Fruit fly (Drosophila melanogaster) whole organism, embryonic: ENCODE data around the gene Capr.

Source experiments
- Bgb ChIP-seq: fragments of 200-800 bp; sonication (Bioruptor generic); IDR thresholded peaks from 2 replicates; pipeline ENCODE4 v1.3.6; 2022; ENCODE audit warnings: missing biosample characterization, missing genetic modification characterization; ENCODE audit not compliant: partially characterized antibody
- CG10321 ChIP-seq: fragments of 200-800 bp; sonication (Bioruptor generic); IDR thresholded peaks from 2 replicates; pipeline ENCODE4 v1.3.6; 2022; ENCODE audit warnings: missing biosample characterization, missing genetic modification characterization
- CG10366 ChIP-seq: fragments of 200-800 bp; sonication (Bioruptor generic); IDR thresholded peaks from 2 replicates; pipeline ENCODE4 v1.3.6; 2022; ENCODE audit warnings: missing biosample characterization, missing genetic modification characterization
- CG12299 ChIP-seq: fragments of 200-800 bp; sonication (Bioruptor generic); optimal IDR thresholded peaks from 2 replicates; lab custom pipeline; 2018; ENCODE audit warnings: missing biosample characterization, mild to moderate bottlenecking, missing genetic modification characterization
- CG12769 ChIP-seq: fragments of 200-800 bp; sonication (Bioruptor generic); optimal IDR thresholded peaks from 2 replicates; lab custom pipeline; 2019; ENCODE audit warnings: missing biosample characterization, mild to moderate bottlenecking, missing genetic modification characterization, moderate library complexity
- CG12942 ChIP-seq: fragments of 200-800 bp; sonication (Bioruptor generic); optimal IDR thresholded peaks from 3 replicates; lab custom pipeline; 2016; ENCODE audit warnings: missing biosample characterization, missing genetic modification characterization
- CG1529 ChIP-seq: fragments of 200-800 bp; sonication (Bioruptor generic); optimal IDR thresholded peaks from 3 replicates; lab custom pipeline; 2018; ENCODE audit warnings: missing biosample characterization, missing genetic modification characterization
- CG17612 ChIP-seq: fragments of 200-800 bp; sonication (Bioruptor generic); IDR thresholded peaks from 2 replicates; pipeline ENCODE4 v1.3.6; 2022; ENCODE audit warnings: missing biosample characterization, missing genetic modification characterization
- CG1792 ChIP-seq: fragments of 200-800 bp; sonication (Bioruptor generic); optimal IDR thresholded peaks from 2 replicates; lab custom pipeline; 2016; ENCODE audit warnings: missing biosample characterization, missing genetic modification characterization
- CG18599 ChIP-seq: fragments of 200-800 bp; sonication (Bioruptor generic); optimal IDR thresholded peaks from 3 replicates; lab custom pipeline; 2017; ENCODE audit warnings: missing biosample characterization, missing genetic modification characterization, mild to moderate bottlenecking, moderate library complexity, missing genetic modification reagents
- CG2712 ChIP-seq: fragments of 200-800 bp; optimal IDR thresholded peaks from 3 replicates; lab custom pipeline; 2019; ENCODE audit warnings: missing biosample characterization, mild to moderate bottlenecking, missing genetic modification characterization, moderate library complexity
- CG3065 ChIP-seq: fragments of 200-800 bp; sonication (Bioruptor generic); optimal IDR thresholded peaks from 2 replicates; lab custom pipeline; 2016; ENCODE audit warnings: missing biosample characterization, missing genetic modification characterization
- CG34422 ChIP-seq: fragments of 200-800 bp; sonication (Bioruptor generic); IDR thresholded peaks from 3 replicates; pipeline ENCODE4 v1.3.6; 2022; ENCODE audit warnings: missing biosample characterization, missing genetic modification characterization
- CG3726 ChIP-seq: fragments of 200-800 bp; sonication (Bioruptor generic); IDR thresholded peaks from 3 replicates; pipeline ENCODE4, ENCODE4 v1.3.6; 2022; ENCODE audit warnings: missing biosample characterization, missing genetic modification characterization
- CG4820 ChIP-seq: fragments of 200-800 bp; sonication (Bioruptor generic); optimal IDR thresholded peaks from 3 replicates; lab custom pipeline; 2016; ENCODE audit warnings: missing biosample characterization, missing genetic modification characterization
- CG7839 ChIP-seq: fragments of 200-800 bp; sonication (Bioruptor generic); optimal IDR thresholded peaks from 3 replicates; lab custom pipeline; 2018; ENCODE audit warnings: missing biosample characterization, mild to moderate bottlenecking, missing genetic modification characterization, moderate library complexity
- CG8281 ChIP-seq: fragments of 200-800 bp; sonication (Bioruptor generic); optimal IDR thresholded peaks from 2 replicates; lab custom pipeline; 2018; ENCODE audit warnings: missing biosample characterization, mild to moderate bottlenecking, missing genetic modification characterization, moderate library complexity
- CG8388 ChIP-seq: fragments of 200-800 bp; sonication (Bioruptor generic); optimal IDR thresholded peaks from 2 replicates; lab custom pipeline; 2019; ENCODE audit warnings: missing biosample characterization, mild to moderate bottlenecking, missing genetic modification characterization, moderate library complexity
- CG9932 ChIP-seq: fragments of 200-800 bp; sonication (Bioruptor generic); IDR thresholded peaks from 2 replicates; pipeline ENCODE4 v1.3.6; 2022; ENCODE audit warnings: missing biosample characterization, missing genetic modification characterization
- Camta ChIP-seq: fragments of 200-800 bp; sonication (Bioruptor generic); optimal IDR thresholded peaks from 2 replicates; lab custom pipeline; 2016; ENCODE audit warnings: missing biosample characterization, missing genetic modification characterization
- CoRest ChIP-seq: fragments of 200-800 bp; sonication (Bioruptor generic); optimal IDR thresholded peaks from 3 replicates; lab custom pipeline; 2018; ENCODE audit warnings: missing biosample characterization, mild to moderate bottlenecking, missing genetic modification characterization, moderate library complexity
- CrebB ChIP-seq: fragments of 200-800 bp; sonication (Bioruptor generic); optimal IDR thresholded peaks from 3 replicates; lab custom pipeline; 2018; ENCODE audit warnings: missing biosample characterization, mild to moderate bottlenecking, missing genetic modification characterization
- Drgx ChIP-seq: fragments of 200-800 bp; sonication (Bioruptor generic); IDR thresholded peaks from 2 replicates; pipeline ENCODE4 v1.3.6; 2022; ENCODE audit warnings: missing biosample characterization, missing genetic modification characterization
- HLH4C ChIP-seq: fragments of 200-800 bp; sonication (Bioruptor generic); IDR thresholded peaks from 3 replicates; pipeline ENCODE4 v1.3.6; 2022; ENCODE audit warnings: missing biosample characterization, missing genetic modification characterization; ENCODE audit not compliant: partially characterized antibody
- Hand ChIP-seq: fragments of 200-800 bp; sonication (Bioruptor generic); optimal IDR thresholded peaks from 2 replicates; lab custom pipeline; 2017; ENCODE audit warnings: mild to moderate bottlenecking, missing biosample characterization, missing genetic modification reagents, missing genetic modification characterization
- Hr51 ChIP-seq, 2 experiments: fragments of 200-800 bp; sonication (Bioruptor generic); optimal IDR thresholded peaks; 2 replicates in 1 of 2; 3 replicates in 1 of 2; lab custom pipeline; 2016 to 2018; ENCODE audit warnings: missing biosample characterization in 2 of 2, missing genetic modification characterization in 2 of 2, mild to moderate bottlenecking in 1 of 2, moderate library complexity in 1 of 2
- Hr78 ChIP-seq, 2 experiments: fragments of 200-800 bp in 1 of 2; fragments of >200 bp in 1 of 2; sonication (Bioruptor generic) in 1 of 2; optimal IDR thresholded peaks; 2 replicates each; lab custom pipeline; 2017 to 2019; ENCODE audit warnings: missing biosample characterization in 2 of 2, missing genetic modification characterization in 2 of 2, mild to moderate bottlenecking in 1 of 2, moderate library complexity in 1 of 2
- Lim3 ChIP-seq: fragments of 200-800 bp; sonication (Bioruptor generic); IDR thresholded peaks from 2 replicates; pipeline ENCODE4 v1.3.6; 2022; ENCODE audit warnings: missing biosample characterization, missing genetic modification characterization
- Max ChIP-seq: fragments of 200-800 bp; sonication (Bioruptor generic); optimal IDR thresholded peaks from 2 replicates; lab custom pipeline; 2016; ENCODE audit warnings: missing biosample characterization, mild to moderate bottlenecking, missing genetic modification characterization
- YL-1 ChIP-seq: fragments of 200-800 bp; sonication (Bioruptor generic); optimal IDR thresholded peaks from 3 replicates; lab custom pipeline; 2017; ENCODE audit warnings: missing biosample characterization, mild to moderate bottlenecking, missing genetic modification characterization
- ara ChIP-seq: fragments of 200-800 bp; sonication (Bioruptor generic); IDR thresholded peaks from 2 replicates; pipeline ENCODE4 v1.3.6; 2022; ENCODE audit warnings: missing biosample characterization, missing genetic modification characterization
- dmrt99B ChIP-seq: fragments of 200-800 bp; sonication (Bioruptor generic); optimal IDR thresholded peaks from 2 replicates; lab custom pipeline; 2018; ENCODE audit warnings: missing biosample characterization, mild to moderate bottlenecking, missing genetic modification characterization, moderate library complexity
- esg ChIP-seq: fragments of 200-800 bp; sonication (Bioruptor generic); conservative IDR thresholded peaks from 2 replicates; pipeline ENCODE4 v1.3.6; 2022; ENCODE audit warnings: missing biosample characterization, missing genetic modification characterization
- ewg ChIP-seq: fragments of 200-800 bp; sonication (Bioruptor generic); optimal IDR thresholded peaks from 3 replicates; lab custom pipeline; 2017; ENCODE audit warnings: mild to moderate bottlenecking, missing biosample characterization, missing genetic modification reagents, missing genetic modification characterization
- fd102C ChIP-seq: fragments of 200-800 bp; sonication (Bioruptor generic); optimal IDR thresholded peaks from 2 replicates; lab custom pipeline; 2018; ENCODE audit warnings: missing biosample characterization, mild to moderate bottlenecking, missing genetic modification characterization, moderate library complexity
- fd64A ChIP-seq: fragments of 200-800 bp; sonication (Bioruptor generic); optimal IDR thresholded peaks from 3 replicates; lab custom pipeline; 2018; ENCODE audit warnings: missing biosample characterization, mild to moderate bottlenecking, missing genetic modification characterization
- gce ChIP-seq: fragments of 200-800 bp; sonication (Bioruptor generic); IDR thresholded peaks from 3 replicates; pipeline ENCODE4 v1.3.6; 2022; ENCODE audit warnings: missing biosample characterization, missing genetic modification characterization
- grau ChIP-seq: fragments of 200-800 bp; optimal IDR thresholded peaks from 3 replicates; lab custom pipeline; 2019; ENCODE audit warnings: missing biosample characterization, mild to moderate bottlenecking, missing genetic modification characterization, moderate library complexity
- hth ChIP-seq: fragments of >200 bp; optimal IDR thresholded peaks from 2 replicates; lab custom pipeline; 2017; ENCODE audit warnings: inconsistent platforms
- odd ChIP-seq: fragments of 200-800 bp; sonication (Bioruptor generic); optimal IDR thresholded peaks from 2 replicates; lab custom pipeline; 2017; ENCODE audit warnings: missing biosample characterization, mild to moderate bottlenecking, missing genetic modification characterization
- sc ChIP-seq, 3 experiments: fragments of >200 bp in 2 of 3; fragments of 200-800 bp in 1 of 3; sonication (Bioruptor generic) in 1 of 3; optimal IDR thresholded peaks; 2 replicates in 2 of 3; 3 replicates in 1 of 3; lab custom pipeline; 2017; ENCODE audit warnings: mild to moderate bottlenecking in 1 of 3, missing biosample characterization in 1 of 3, missing genetic modification characterization in 1 of 3, missing genetic modification reagents in 1 of 3
- scrt ChIP-seq: fragments of 200-800 bp; sonication (Bioruptor generic); optimal IDR thresholded peaks from 2 replicates; lab custom pipeline; 2018; ENCODE audit warnings: missing biosample characterization, mild to moderate bottlenecking, missing genetic modification characterization, moderate library complexity
- sens ChIP-seq: fragments of 200-800 bp; sonication (Bioruptor generic); peaks from one replicate; lab custom pipeline; 2016; ENCODE audit warnings: missing biosample characterization, missing genetic modification characterization
- sob ChIP-seq: fragments of 200-800 bp; sonication (Bioruptor generic); IDR thresholded peaks from 2 replicates; pipeline ENCODE4 v1.3.6; 2022; ENCODE audit warnings: missing biosample characterization, missing genetic modification characterization
- sqz ChIP-seq: fragments of 200-800 bp; sonication (Bioruptor generic); optimal IDR thresholded peaks from 3 replicates; lab custom pipeline; 2018; ENCODE audit warnings: missing biosample characterization, mild to moderate bottlenecking, missing genetic modification characterization
- sug ChIP-seq: fragments of 200-800 bp; optimal IDR thresholded peaks from 2 replicates; lab custom pipeline; 2019; ENCODE audit warnings: missing biosample characterization, mild to moderate bottlenecking, missing genetic modification characterization, moderate library complexity
- toy ChIP-seq: fragments of 200-800 bp; sonication (Bioruptor generic); IDR thresholded peaks from 2 replicates; pipeline ENCODE4 v1.3.6; 2022; ENCODE audit warnings: missing biosample characterization, missing genetic modification characterization

Capr gene

DNA sequence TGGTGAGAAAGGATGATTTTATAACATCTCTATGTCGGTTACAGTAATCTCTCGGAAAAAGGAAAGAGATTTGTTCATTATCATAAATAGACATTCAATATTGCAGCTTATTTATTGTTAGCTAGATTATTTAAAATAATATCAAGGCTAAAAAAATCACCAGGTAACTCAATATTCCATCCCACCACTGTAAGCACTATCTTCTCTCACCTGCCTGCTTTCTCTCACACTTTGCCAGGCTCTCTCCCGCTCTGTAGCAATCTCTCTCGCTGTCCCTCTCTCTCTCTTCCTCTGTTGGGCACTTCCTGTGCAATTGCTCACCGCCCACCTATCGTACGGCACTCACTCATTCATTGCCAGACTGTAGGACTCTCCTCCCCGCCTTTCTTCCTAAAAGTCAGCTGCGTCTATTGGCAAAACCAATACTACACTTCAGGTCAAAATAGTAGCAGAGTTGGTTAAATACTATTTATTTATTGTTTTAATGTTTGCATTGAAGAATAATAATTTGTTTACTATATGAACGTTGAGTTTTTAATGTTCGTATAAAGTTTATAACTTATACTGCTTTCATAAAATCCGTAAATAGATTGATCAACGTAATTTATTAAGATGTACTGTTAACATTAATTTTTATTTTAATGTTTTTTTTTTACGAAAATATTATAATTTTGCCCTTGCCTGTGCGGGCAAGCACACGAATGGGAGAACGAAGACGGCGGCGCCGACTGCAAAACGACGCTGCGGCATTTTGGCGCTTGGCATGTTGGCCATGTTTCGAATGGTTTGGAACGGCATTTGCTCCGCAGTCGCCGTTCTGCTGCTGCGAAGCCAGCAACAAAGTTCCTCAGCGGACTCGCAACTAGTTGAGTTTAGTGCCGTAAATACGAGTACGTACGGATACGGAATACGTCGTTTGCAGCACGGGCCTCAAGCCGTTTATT lies 32.3 kb downstream of the Capr start (continued):
- TF ChIP-seq CoRest (tag; lab: Kevin White, UChicago) (peak; percentile 93), CG18599 (peak; percentile 96), fd102C (GFP tag; lab: Kevin White, UChicago) (no peak), CG12299 (tag; lab: Kevin White, UChicago) (peak; percentile 90), CG10321 (GFP tag; lab: Robert Waterston, UW) (peak; percentile 70), CG1529 (GFP tag; lab: Kevin White, UChicago) (peak; percentile 64), YL-1 (GFP tag; lab: Kevin White, UChicago) (peak; percentile 21), toy (GFP tag; lab: Robert Waterston, UW) (peak; percentile 97), Camta (peak; percentile 93), CrebB (tag; lab: Kevin White, UChicago) (peak; percentile 94), dmrt99B (tag; lab: Kevin White, UChicago) (peak; percentile 93), CG7839 (tag; lab: Kevin White, UChicago) (peak; percentile 92), CG9932 (GFP tag; lab: Robert Waterston, UW) (peak; percentile 99), CG3726 (GFP tag; lab: Robert Waterston, UW) (peak; percentile 96), esg (peak; percentile 95), CG12769 (tag; lab: Kevin White, UChicago) (peak; percentile 99), CG12942 (peak; percentile 88), CG10366 (GFP tag; lab: Robert Waterston, UW) (peak; percentile 98), sc (optimal IDR thresholded peaks at IDR 0.05; lab: Kevin White, UChicago) (no peak), sc (GFP tag; optimal IDR thresholded peaks at IDR 0.05; lab: Kevin White, UChicago) (peak; percentile 63), CG34422 (GFP tag; lab: Robert Waterston, UW) (peak; percentile 98), Hr51 (GFP tag; optimal IDR thresholded peaks at IDR 0.05; lab: Kevin White, UChicago) (peak; percentile 85 to 97), fd64A (peak; percentile 53), Drgx (GFP tag; lab: Robert Waterston, UW) (peak; percentile 98), Hr78 (GFP tag; optimal IDR thresholded peaks at IDR 0.05; lab: Kevin White, UChicago) (peak in 1 of 2 experiments; percentile 86), odd (GFP tag; lab: Kevin White, UChicago) (peak; percentile 85), sug (tag; lab: Kevin White, UChicago) (peak; percentile 90), CG8388 (GFP tag; lab: Kevin White, UChicago) (peak; percentile 88), CG1792 (GFP tag; lab: Kevin White, UChicago) (peak; percentile 91), sqz (peak; percentile 74), ara (GFP tag; lab: Robert Waterston, UW) (peak; percentile 95), Lim3 (GFP tag; lab: Robert Waterston, UW) (peak; percentile 85), Max (GFP tag; lab: Kevin White, UChicago) (peak; percentile 80), CG3065 (peak; percentile 47), grau (tag; lab: Kevin White, UChicago) (peak; percentile 96), CG8281 (tag; lab: Kevin White, UChicago) (peak; percentile 69), gce (GFP tag; lab: Robert Waterston, UW) (peak; percentile 98), hth (lab: Kevin White, UChicago) (no peak), scrt (GFP tag; lab: Kevin White, UChicago) (peak; percentile 82), ewg (GFP tag; lab: Kevin White, UChicago) (peak; percentile 86), sob (GFP tag; lab: Robert Waterston, UW) (peak; percentile 99), Hand (peak; percentile 91), CG4820 (GFP tag; lab: Kevin White, UChicago) (peak; percentile 90), sens (peak; percentile 98), CG2712 (tag; lab: Kevin White, UChicago) (peak; percentile 83), HLH4C (GFP tag; lab: Robert Waterston, UW) (no peak), CG17612 (GFP tag; lab: Robert Waterston, UW) (peak; percentile 95), Bgb (GFP tag; lab: Robert Waterston, UW) (peak; percentile 48; the same call in 1 of the 2 replicates)
